Fruit fly (Drosophila melanogaster): ENCODE data around the gene CG18294.
A peak's percentile ranks its signal among the peaks of the same experiment; 100 is the strongest.

CG18294 gene

dm6 chr3L:19446394-19447349 lies 28.7 kb downstream of the CG18294 start, which contains the start of the genes CG33062 and Chd3:
CG33062 (minus strand) TSS chr3L:19446444.
Chd3 (plus strand) TSS chr3L:19447173.
- TF ChIP-seq Ets97D (GFP tag; optimal IDR thresholded peaks at IDR 0.05): no peak
- TF ChIP-seq Sry-δ (GFP tag; optimal IDR thresholded peaks at IDR 0.05): peak; percentile 11
- TF ChIP-seq Poxn (GFP tag; IDR thresholded peaks at IDR 0.05): no peak
- peak; percentile 40; the same call in 1 of the 3 replicates for TF ChIP-seq CG11093 (GFP tag; IDR thresholded peaks at IDR 0.05)
- TF ChIP-seq Dad (GFP tag; optimal IDR thresholded peaks at IDR 0.05): no peak
- no peak for TF ChIP-seq ci (GFP tag; IDR thresholded peaks at IDR 0.05)
- no peak for TF ChIP-seq CG12071 (GFP tag; optimal IDR thresholded peaks at IDR 0.05)
- TF ChIP-seq fd96Cb (tag; optimal IDR thresholded peaks at IDR 0.05): peak; percentile 20
- no peak for TF ChIP-seq CG10565 (GFP tag; optimal IDR thresholded peaks at IDR 0.05)
- no peak for TF ChIP-seq trem (tag; optimal IDR thresholded peaks at IDR 0.05)
- no peak for TF ChIP-seq CG7963 (GFP tag; IDR thresholded peaks at IDR 0.05; ENCODE audit: partially characterized antibody)
- TF ChIP-seq danr (GFP tag; IDR thresholded peaks at IDR 0.05): no peak
- TF ChIP-seq en (GFP tag; optimal IDR thresholded peaks at IDR 0.05): no peak
- TF ChIP-seq HmgD (GFP tag; optimal IDR thresholded peaks at IDR 0.05): no peak
- TF ChIP-seq MTF-1 (GFP tag; optimal IDR thresholded peaks at IDR 0.05; ENCODE audit: borderline replicate concordance): no peak
- TF ChIP-seq hth (optimal IDR thresholded peaks at IDR 0.05): no peak
- no peak for TF ChIP-seq unpg (GFP tag; optimal IDR thresholded peaks at IDR 0.05)
- no peak for TF ChIP-seq br (optimal IDR thresholded peaks at IDR 0.05)
- no peak for TF ChIP-seq CG14014 (GFP tag; IDR thresholded peaks at IDR 0.05)
- peak; percentile 17; the same call in 1 of the 3 replicates for TF ChIP-seq Aef1 (GFP tag; IDR thresholded peaks at IDR 0.05)
- peak; percentile 25 for TF ChIP-seq ind (GFP tag; optimal IDR thresholded peaks at IDR 0.05)
- TF ChIP-seq slou (GFP tag; optimal IDR thresholded peaks at IDR 0.05): no peak
- TF ChIP-seq CG30431 (GFP tag; optimal IDR thresholded peaks at IDR 0.05): peak; percentile 53
- no peak for TF ChIP-seq p53 (GFP tag; optimal IDR thresholded peaks at IDR 0.05)
- no peak for TF ChIP-seq tap (tag; optimal IDR thresholded peaks at IDR 0.05)
- TF ChIP-seq CG6689 (GFP tag; IDR thresholded peaks at IDR 0.05): 0 out of 2 replicates have a peak, but pooled peaks have one; percentile 20
- no peak for TF ChIP-seq jigr1 (GFP tag; IDR thresholded peaks at IDR 0.05)
- no peak for TF ChIP-seq Ravus (GFP tag; IDR thresholded peaks at IDR 0.05)
- TF ChIP-seq CG30020 (tag; optimal IDR thresholded peaks at IDR 0.05): peak; percentile 95
- no peak for TF ChIP-seq CG9609 (GFP tag; optimal IDR thresholded peaks at IDR 0.05)
- no peak for TF ChIP-seq Spps (tag; optimal IDR thresholded peaks at IDR 0.05)
- no peak for TF ChIP-seq fd64A (GFP tag; optimal IDR thresholded peaks at IDR 0.05)
- no peak for TF ChIP-seq fu2 (GFP tag; optimal IDR thresholded peaks at IDR 0.05)
- no peak for TF ChIP-seq CG8359 (GFP tag; optimal IDR thresholded peaks at IDR 0.05; ENCODE audit: borderline replicate concordance)
- TF ChIP-seq CG12299 (tag; optimal IDR thresholded peaks at IDR 0.05): no peak
- no peak for TF ChIP-seq btn (GFP tag; optimal IDR thresholded peaks at IDR 0.05)
- no peak for TF ChIP-seq dimm (GFP tag; IDR thresholded peaks at IDR 0.05)
- no peak for TF ChIP-seq Pdp1 (GFP tag; optimal IDR thresholded peaks at IDR 0.05)
- TF ChIP-seq tx (GFP tag; optimal IDR thresholded peaks at IDR 0.05): no peak
- TF ChIP-seq Atf3 (GFP tag; optimal IDR thresholded peaks at IDR 0.05): no peak
- no peak for TF ChIP-seq CHES-1-like (GFP tag; optimal IDR thresholded peaks at IDR 0.05)
- no peak for TF ChIP-seq wdn (GFP tag; IDR thresholded peaks at IDR 0.05)
- TF ChIP-seq phol (tag; optimal IDR thresholded peaks at IDR 0.05): peak; percentile 60
- peak; percentile 22; the same call in 1 of the 2 replicates for TF ChIP-seq CG31224 (GFP tag; IDR thresholded peaks at IDR 0.05)
- no peak for TF ChIP-seq Usf (GFP tag; optimal IDR thresholded peaks at IDR 0.05)
- TF ChIP-seq CG14667 (GFP tag; IDR thresholded peaks at IDR 0.05): no peak
- no peak for TF ChIP-seq GATAe (GFP tag; conservative IDR thresholded peaks at IDR 0.05)
- TF ChIP-seq CG2120 (GFP tag; optimal IDR thresholded peaks at IDR 0.05): no peak
- no peak for TF ChIP-seq CG3726 (GFP tag; IDR thresholded peaks at IDR 0.05)
- TF ChIP-seq sr (GFP tag; IDR thresholded peaks at IDR 0.05): no peak
- TF ChIP-seq CG10267 (tag; optimal IDR thresholded peaks at IDR 0.05): peak; percentile 11

All from whole organism, embryonic.